Worm (Caenorhabditis elegans): Measurements from ENCODE around the gene sms-2.

Gene sms-2

ce11 chrX:948783-949182 lies at the start of gene sms-2:
sms-2 (minus strand) TSS chrX:948883.
- no peak for TF ChIP-seq blmp-1 (tag; optimal IDR thresholded peaks at IDR 0.05)
- no peak for TF ChIP-seq nhr-90 (tag; optimal IDR thresholded peaks at IDR 0.05; ENCODE audit: poor library complexity)
- TF ChIP-seq vab-15 (tag; optimal IDR thresholded peaks at IDR 0.05) = no peak
- TF ChIP-seq C34B4.2 (tag; optimal IDR thresholded peaks at IDR 0.05) = no peak
- TF ChIP-seq hlh-4 (tag; optimal IDR thresholded peaks at IDR 0.05) = no peak
- TF ChIP-seq nhr-85 (tag) = no peak
- no peak for TF ChIP-seq zip-4 (GFP tag; optimal IDR thresholded peaks at IDR 0.05)
- TF ChIP-seq C16A3.4 (tag; optimal IDR thresholded peaks at IDR 0.05) = no peak
- TF ChIP-seq ztf-4 (tag; optimal IDR thresholded peaks at IDR 0.05) = no peak
- no peak for TF ChIP-seq mep-1 (tag; optimal IDR thresholded peaks at IDR 0.05)
- no peak for TF ChIP-seq nhr-71 (tag; optimal IDR thresholded peaks at IDR 0.05)
- no peak for TF ChIP-seq ceh-8 (GFP tag; optimal IDR thresholded peaks at IDR 0.05)
- no peak for TF ChIP-seq unc-130 (tag; optimal IDR thresholded peaks at IDR 0.05)
- no peak for TF ChIP-seq nhr-28 (tag; optimal IDR thresholded peaks at IDR 0.05)
- TF ChIP-seq nhr-84 (tag; optimal IDR thresholded peaks at IDR 0.05) = no peak
- TF ChIP-seq ztf-11 (tag; optimal IDR thresholded peaks at IDR 0.05) = no peak
- no peak for TF ChIP-seq tlp-1 (tag; optimal IDR thresholded peaks at IDR 0.05)
- TF ChIP-seq efl-3 (GFP tag; optimal IDR thresholded peaks at IDR 0.05) = no peak

ce11 chrX:994678-995077 lies 46.0 kb upstream of the sms-2 start:
- TF ChIP-seq nhr-71 (tag; optimal IDR thresholded peaks at IDR 0.05) (peak; percentile 33), nhr-47 (tag; optimal IDR thresholded peaks at IDR 0.05) (peak; percentile 1), hlh-4 (tag; optimal IDR thresholded peaks at IDR 0.05) (peak; percentile 68), ces-1 (GFP tag; optimal IDR thresholded peaks at IDR 0.05) (no peak), nhr-76 (tag; optimal IDR thresholded peaks at IDR 0.05) (no peak), blmp-1 (tag; optimal IDR thresholded peaks at IDR 0.05) (no peak)

- TF ChIP-seq elt-3 (tag; optimal IDR thresholded peaks at IDR 0.05) (no peak), pax-3 (tag; optimal IDR thresholded peaks at IDR 0.05) (peak; percentile 58), fkh-8 (tag; optimal IDR thresholded peaks at IDR 0.05) (peak; percentile 87), rnt-1 (tag; optimal IDR thresholded peaks at IDR 0.05) (peak; percentile 26), pag-3 (tag; optimal IDR thresholded peaks at IDR 0.05; ENCODE audit: borderline replicate concordance, insufficient read depth) (no peak), nhr-90 (tag; optimal IDR thresholded peaks at IDR 0.05; ENCODE audit: poor library complexity) (no peak), sox-4 (tag; optimal IDR thresholded peaks at IDR 0.05) (peak; percentile 70), nhr-77 (tag; optimal IDR thresholded peaks at IDR 0.05) (no peak), fos-1 (tag; optimal IDR thresholded peaks at IDR 0.05) (no peak), sptf-1 (tag; optimal IDR thresholded peaks at IDR 0.05) (no peak), unc-130 (tag; optimal IDR thresholded peaks at IDR 0.05) (no peak), nhr-20 (tag; optimal IDR thresholded peaks at IDR 0.05) (peak; percentile 3), zip-4 (GFP tag; optimal IDR thresholded peaks at IDR 0.05) (no peak), mep-1 (tag; optimal IDR thresholded peaks at IDR 0.05) (peak; percentile 44), xbp-1 (tag; optimal IDR thresholded peaks at IDR 0.05) (peak; percentile 19), dpl-1 (GFP tag; optimal IDR thresholded peaks at IDR 0.05) (peak in 1 of 3 experiments; percentile 13), ces-1 (GFP tag; optimal IDR thresholded peaks at IDR 0.05) (no peak), nhr-85 (tag) (no peak), hlh-4 (tag; optimal IDR thresholded peaks at IDR 0.05) (no peak), unc-86 (tag; optimal IDR thresholded peaks at IDR 0.05) (peak; percentile 89), tlp-1 (tag; optimal IDR thresholded peaks at IDR 0.05) (no peak), aly-2 (tag; optimal IDR thresholded peaks at IDR 0.05) (no peak), snpc-4 (tag; optimal IDR thresholded peaks at IDR 0.05) (peak; percentile 6), ztf-11 (tag; optimal IDR thresholded peaks at IDR 0.05) (peak in 1 of 2 experiments; percentile 63), grh-1 (GFP tag; IDR thresholded peaks at IDR 0.05) (no peak), hlh-17 (GFP tag; optimal IDR thresholded peaks at IDR 0.05; ENCODE audit: borderline replicate concordance) (no peak), nhr-19 (GFP tag; conservative IDR thresholded peaks at IDR 0.05) (peak; percentile 33), lin-39 (tag; optimal IDR thresholded peaks at IDR 0.05) (no peak), elt-2 (tag; optimal IDR thresholded peaks at IDR 0.05) (no peak), nhr-11 (tag; optimal IDR thresholded peaks at IDR 0.05) (no peak), egl-27 (tag; optimal IDR thresholded peaks at IDR 0.05) (no peak), mdl-1 (tag; optimal IDR thresholded peaks at IDR 0.05) (no peak), zag-1 (tag; optimal IDR thresholded peaks at IDR 0.05) (no peak), snu-23 (GFP tag; optimal IDR thresholded peaks at IDR 0.05) (peak; percentile 71), ama-1 (optimal IDR thresholded peaks at IDR 0.05) (no peak)
These were observed 44.1 kb upstream of the sms-2 start for ce11 chrX:992650-993403.
